Worm (Caenorhabditis elegans): Measurements from ENCODE around the gene txt-5.

ce11 chrV:7875456-7875855 lies 38.5 kb upstream of the txt-5 start, which contains the start of gene F40A3.4:
- TF ChIP-seq T22C8.4 (GFP tag; IDR thresholded peaks at IDR 0.05) (no peak), ztf-23 (GFP tag; IDR thresholded peaks at IDR 0.05) (no peak)
